Worm (Caenorhabditis elegans): ENCODE results near the gene C53B7.3.
"Not testable (repeated sequence)": the region's sequence is repeated elsewhere in the genome, so short reads cannot be mapped to it uniquely, and the experiment has no call there.

The C53B7.3 gene

DNA sequence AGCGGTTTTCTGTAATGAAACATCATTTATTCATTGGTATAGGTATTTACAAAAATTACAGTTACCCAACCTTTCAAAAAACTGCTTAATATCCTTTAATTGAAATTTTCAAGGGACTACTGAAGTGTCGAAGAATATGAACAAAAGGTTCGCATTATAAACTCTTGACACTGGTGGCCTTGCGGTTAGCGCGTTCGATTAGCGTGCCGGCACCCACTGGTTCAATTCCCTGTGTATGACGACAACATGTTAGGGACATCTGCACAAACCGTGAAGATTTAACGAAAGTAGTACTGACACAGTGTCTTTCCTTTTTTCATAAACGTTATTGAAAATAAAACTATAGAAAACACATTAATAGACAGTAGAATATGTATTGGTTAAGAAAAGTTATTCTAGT, 23.2 kb downstream of the C53B7.3 start:
- TF ChIP-seq mep-1 (tag; optimal IDR thresholded peaks at IDR 0.05): no peak
- no peak for TF ChIP-seq nhr-2 (tag; optimal IDR thresholded peaks at IDR 0.05)
- no peak for TF ChIP-seq blmp-1 (tag; optimal IDR thresholded peaks at IDR 0.05)
- TF ChIP-seq hlh-1 (tag; optimal IDR thresholded peaks at IDR 0.05): no peak
- TF ChIP-seq nhr-12 (tag; optimal IDR thresholded peaks at IDR 0.05): no peak
- TF ChIP-seq pha-4 (tag; optimal IDR thresholded peaks at IDR 0.05): no peak
- peak; percentile 52 for TF ChIP-seq drap-1 (GFP tag; optimal IDR thresholded peaks at IDR 0.05)
- TF ChIP-seq mls-2 (tag; optimal IDR thresholded peaks at IDR 0.05): no peak
- peak; percentile 42 for TF ChIP-seq ham-2 (GFP tag; optimal IDR thresholded peaks at IDR 0.05)
- no peak for TF ChIP-seq unc-39 (tag; optimal IDR thresholded peaks at IDR 0.05)
- TF ChIP-seq tbx-8 (GFP tag; optimal IDR thresholded peaks at IDR 0.05): no peak
- peak; percentile 5 for TF ChIP-seq sem-2 (GFP tag; optimal IDR thresholded peaks at IDR 0.05)
- TF ChIP-seq ceh-39 (tag; optimal IDR thresholded peaks at IDR 0.05): no peak
- TF ChIP-seq lsy-2 (tag; optimal IDR thresholded peaks at IDR 0.05): no peak
- TF ChIP-seq lin-32 (GFP tag; optimal IDR thresholded peaks at IDR 0.05): peak; percentile 5
- TF ChIP-seq unc-62 (GFP tag; optimal IDR thresholded peaks at IDR 0.05): no peak
- TF ChIP-seq bed-3 (GFP tag; optimal IDR thresholded peaks at IDR 0.05): no peak
- TF ChIP-seq cnd-1 (tag; optimal IDR thresholded peaks at IDR 0.05): peak; percentile 76
- no peak for TF ChIP-seq ztf-11 (tag; optimal IDR thresholded peaks at IDR 0.05)
- TF ChIP-seq flh-1 (GFP tag; optimal IDR thresholded peaks at IDR 0.05): no peak
- TF ChIP-seq lin-13 (tag; optimal IDR thresholded peaks at IDR 0.05): no peak
- TF ChIP-seq elt-3 (tag; optimal IDR thresholded peaks at IDR 0.05): no peak
- no peak for TF ChIP-seq snpc-4 (tag; optimal IDR thresholded peaks at IDR 0.05)
- no peak for TF ChIP-seq ceh-43 (GFP tag; optimal IDR thresholded peaks at IDR 0.05)
- no peak for TF ChIP-seq nhr-76 (tag; optimal IDR thresholded peaks at IDR 0.05)
- TF ChIP-seq sptf-1 (tag; optimal IDR thresholded peaks at IDR 0.05): peak; percentile 41
- TF ChIP-seq M03D4.4 (tag; optimal IDR thresholded peaks at IDR 0.05): peak; percentile 7
- TF ChIP-seq ces-1 (GFP tag; optimal IDR thresholded peaks at IDR 0.05): no peak
- TF ChIP-seq elt-1 (tag; optimal IDR thresholded peaks at IDR 0.05; ENCODE audit: borderline replicate concordance, insufficient read depth): no peak
- TF ChIP-seq mab-5 (tag; optimal IDR thresholded peaks at IDR 0.05): no peak
- TF ChIP-seq nhr-237 (tag; optimal IDR thresholded peaks at IDR 0.05): no peak
- TF ChIP-seq ceh-83 (GFP tag; optimal IDR thresholded peaks at IDR 0.05): peak; percentile 31
- TF ChIP-seq unc-120 (tag; optimal IDR thresholded peaks at IDR 0.05; ENCODE audit: poor library complexity, severe bottlenecking): peak; percentile 15
- TF ChIP-seq nhr-28 (tag; optimal IDR thresholded peaks at IDR 0.05): no peak
- no peak for TF ChIP-seq zip-8 (tag; optimal IDR thresholded peaks at IDR 0.05)

DNA sequence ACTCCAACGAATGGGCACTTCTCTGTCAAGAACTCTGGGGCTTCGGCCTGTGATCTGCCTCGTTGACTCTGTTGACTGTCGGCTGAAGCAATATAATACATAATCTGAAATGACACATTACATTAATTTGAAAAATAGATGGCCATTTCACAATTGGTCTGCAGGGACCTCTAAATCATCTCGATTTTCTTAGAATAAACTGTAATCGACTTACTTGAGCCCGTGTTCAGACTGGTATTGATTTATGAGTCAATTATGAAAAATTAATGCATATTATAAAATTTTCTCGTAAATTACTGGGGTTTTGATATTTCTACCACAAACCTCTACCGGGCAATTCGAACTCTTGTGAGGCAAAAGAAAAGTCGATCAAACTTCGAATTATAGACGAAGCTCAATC, 24.1 kb downstream of the C53B7.3 start, which contains the start of gene C53B7.6:
Gene C53B7.6, minus strand, starts transcription at position 101 of the 400 bp plus-strand sequence.
- TF ChIP-seq unc-39, nhr-12, cnd-1 (tag; optimal IDR thresholded peaks at IDR 0.05): not testable (repeated sequence)

DNA sequence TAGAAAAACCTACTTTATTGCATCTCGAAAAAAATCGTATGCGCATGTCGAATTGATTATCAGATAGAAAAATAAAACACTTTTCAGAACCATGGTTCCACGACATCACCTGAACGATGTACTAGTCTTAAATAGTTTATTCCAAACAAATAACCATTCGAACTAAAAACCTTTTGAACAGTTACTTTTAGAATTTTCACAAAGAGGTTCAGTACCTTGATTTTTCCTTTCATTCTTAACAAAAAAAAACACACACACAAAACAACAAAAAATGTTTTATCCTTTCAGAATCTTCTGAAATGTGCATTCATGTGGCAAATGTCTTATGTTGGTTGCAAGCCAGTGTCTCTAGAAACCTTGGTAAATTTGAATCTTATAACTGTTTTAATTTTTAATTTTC, 30.2 kb downstream of the C53B7.3 start, which contains the start of gene F41C6.4:
Gene F41C6.4, minus strand, starts transcription at position 101 of the 400 bp plus-strand sequence.
- TF ChIP-seq ceh-83 (GFP tag; optimal IDR thresholded peaks at IDR 0.05) (no peak), lin-13 (tag; optimal IDR thresholded peaks at IDR 0.05) (no peak), nhr-12 (tag; optimal IDR thresholded peaks at IDR 0.05) (no peak), ceh-39 (tag; optimal IDR thresholded peaks at IDR 0.05) (no peak), unc-62 (GFP tag; optimal IDR thresholded peaks at IDR 0.05) (no peak), elt-3 (tag; optimal IDR thresholded peaks at IDR 0.05) (no peak)

DNA sequence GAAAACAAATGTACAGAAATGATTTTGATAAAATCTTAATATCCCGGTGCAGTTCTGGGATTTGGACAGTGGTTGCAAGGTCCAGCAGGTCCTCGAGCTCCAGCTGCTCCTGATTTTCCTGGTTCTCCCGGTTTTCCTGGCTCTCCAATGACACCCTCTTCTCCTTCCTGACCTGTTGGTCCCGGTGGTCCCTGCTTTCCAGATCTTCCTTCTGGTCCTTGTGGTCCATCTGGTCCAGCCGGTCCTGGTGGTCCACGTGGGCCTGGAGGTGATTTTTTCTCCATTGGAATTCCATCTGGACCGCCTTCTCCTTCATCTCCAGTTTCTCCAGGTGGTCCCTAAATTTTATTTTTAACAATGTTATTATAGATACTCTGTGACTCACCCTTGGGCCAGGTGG, 30.7 kb downstream of the C53B7.3 start:
- TF ChIP-seq mls-2 (tag; optimal IDR thresholded peaks at IDR 0.05) (no peak), unc-62 (GFP tag; optimal IDR thresholded peaks at IDR 0.05) (no peak), ztf-11 (tag; optimal IDR thresholded peaks at IDR 0.05) (no peak), M03D4.4 (tag; optimal IDR thresholded peaks at IDR 0.05) (no peak), ces-1 (GFP tag; optimal IDR thresholded peaks at IDR 0.05) (no peak), nhr-2 (tag; optimal IDR thresholded peaks at IDR 0.05) (no peak), lin-32 (GFP tag; optimal IDR thresholded peaks at IDR 0.05) (no peak), lin-13 (tag; optimal IDR thresholded peaks at IDR 0.05) (no peak), pha-4 (tag; optimal IDR thresholded peaks at IDR 0.05) (no peak), ham-2 (GFP tag; optimal IDR thresholded peaks at IDR 0.05) (no peak), unc-39 (tag; optimal IDR thresholded peaks at IDR 0.05) (no peak), zip-8 (tag; optimal IDR thresholded peaks at IDR 0.05) (no peak), sem-2 (GFP tag; optimal IDR thresholded peaks at IDR 0.05) (no peak), bed-3 (GFP tag; optimal IDR thresholded peaks at IDR 0.05) (no peak), nhr-28 (tag; optimal IDR thresholded peaks at IDR 0.05) (no peak), mep-1 (tag; optimal IDR thresholded peaks at IDR 0.05) (no peak), flh-1 (GFP tag; optimal IDR thresholded peaks at IDR 0.05) (no peak), sptf-1 (tag; optimal IDR thresholded peaks at IDR 0.05) (no peak), drap-1 (GFP tag; optimal IDR thresholded peaks at IDR 0.05) (no peak)

Measured in whole organism, mixed stage, embryonic.